Worm (Caenorhabditis elegans): ENCODE results near the gene K09B11.5.

The K09B11.5 gene

ce11 chrIV:13408018-13408417, 25.8 kb downstream of the K09B11.5 start, which contains the start of gene Y62E10A.19:
TSS of gene Y62E10A.19 (minus strand) at chrIV:13408306.
- TF ChIP-seq klf-2 (GFP tag; conservative IDR thresholded peaks at IDR 0.05) = no peak
- no peak for TF ChIP-seq med-1 (GFP tag; optimal IDR thresholded peaks at IDR 0.05; ENCODE audit: insufficient read depth)
- no peak for TF ChIP-seq T22C8.4 (GFP tag; IDR thresholded peaks at IDR 0.05)
- no peak for TF ChIP-seq flt-1 (GFP tag; IDR thresholded peaks at IDR 0.05)
- no peak for TF ChIP-seq tab-1 (GFP tag; IDR thresholded peaks at IDR 0.05)
- TF ChIP-seq ztf-23 (GFP tag; IDR thresholded peaks at IDR 0.05) = no peak
- TF ChIP-seq ztf-29 (GFP tag; IDR thresholded peaks at IDR 0.05) = no peak
- TF ChIP-seq ref-1 (GFP tag; conservative IDR thresholded peaks at IDR 0.05) = no peak
- TF ChIP-seq cog-1 (tag; optimal IDR thresholded peaks at IDR 0.05) = no peak

ce11 chrIV:13400456-13401364, 33.1 kb downstream of the K09B11.5 start, which contains the start of the genes memi-2 and cyp-31A5:
TSS of gene memi-2 (minus strand) at chrIV:13400506.
TSS of gene cyp-31A5 (plus strand) at chrIV:13401289.
- TF ChIP-seq klf-2 (GFP tag; conservative IDR thresholded peaks at IDR 0.05) (no peak), cog-1 (tag; optimal IDR thresholded peaks at IDR 0.05) (no peak), ztf-23 (GFP tag; IDR thresholded peaks at IDR 0.05) (no peak), ref-1 (GFP tag; conservative IDR thresholded peaks at IDR 0.05) (no peak), med-1 (GFP tag; optimal IDR thresholded peaks at IDR 0.05; ENCODE audit: insufficient read depth) (no peak), T22C8.4 (GFP tag; IDR thresholded peaks at IDR 0.05) (no peak), ztf-29 (GFP tag; IDR thresholded peaks at IDR 0.05) (no peak), flt-1 (GFP tag; IDR thresholded peaks at IDR 0.05) (no peak), tab-1 (GFP tag; IDR thresholded peaks at IDR 0.05) (no peak)

- TF ChIP-seq med-1 (GFP tag; optimal IDR thresholded peaks at IDR 0.05; ENCODE audit: insufficient read depth) = no peak
- TF ChIP-seq ztf-29 (GFP tag; IDR thresholded peaks at IDR 0.05) = no peak
- no peak for TF ChIP-seq tab-1 (GFP tag; IDR thresholded peaks at IDR 0.05)
- TF ChIP-seq cog-1 (tag; optimal IDR thresholded peaks at IDR 0.05) = no peak
- TF ChIP-seq T22C8.4 (GFP tag; IDR thresholded peaks at IDR 0.05) = no peak
- TF ChIP-seq ref-1 (GFP tag; conservative IDR thresholded peaks at IDR 0.05) = no peak
- no peak for TF ChIP-seq klf-2 (GFP tag; conservative IDR thresholded peaks at IDR 0.05)
- no peak for TF ChIP-seq flt-1 (GFP tag; IDR thresholded peaks at IDR 0.05)
- no peak for TF ChIP-seq ztf-23 (GFP tag; IDR thresholded peaks at IDR 0.05)
Observed at ce11 chrIV:13398728-13399127, 35.1 kb downstream of the K09B11.5 start, which contains the start of gene Y62E10A.13. TSS of gene Y62E10A.13 (minus strand) at chrIV:13399053.

ce11 chrIV:13396375-13396774, 37.4 kb downstream of the K09B11.5 start:
- TF ChIP-seq T22C8.4 (GFP tag; IDR thresholded peaks at IDR 0.05) (no peak), tab-1 (GFP tag; IDR thresholded peaks at IDR 0.05) (no peak), ztf-29 (GFP tag; IDR thresholded peaks at IDR 0.05) (no peak), cog-1 (tag; optimal IDR thresholded peaks at IDR 0.05) (no peak), ztf-23 (GFP tag; IDR thresholded peaks at IDR 0.05) (no peak), med-1 (GFP tag; optimal IDR thresholded peaks at IDR 0.05; ENCODE audit: insufficient read depth) (no peak), flt-1 (GFP tag; IDR thresholded peaks at IDR 0.05) (no peak), ref-1 (GFP tag; conservative IDR thresholded peaks at IDR 0.05) (no peak), klf-2 (GFP tag; conservative IDR thresholded peaks at IDR 0.05) (no peak)

ce11 chrIV:13395255-13395654, 38.5 kb downstream of the K09B11.5 start:
- TF ChIP-seq T22C8.4 (GFP tag; IDR thresholded peaks at IDR 0.05) = no peak
- 0 out of 2 replicates have a peak, but pooled peaks have one; percentile 49 for TF ChIP-seq ztf-23 (GFP tag; IDR thresholded peaks at IDR 0.05)

ce11 chrIV:13394686-13395085, 39.1 kb downstream of the K09B11.5 start:
- TF ChIP-seq klf-2 (GFP tag; conservative IDR thresholded peaks at IDR 0.05) (no peak), tab-1 (GFP tag; IDR thresholded peaks at IDR 0.05) (no peak), T22C8.4 (GFP tag; IDR thresholded peaks at IDR 0.05) (no peak), cog-1 (tag; optimal IDR thresholded peaks at IDR 0.05) (no peak), ztf-29 (GFP tag; IDR thresholded peaks at IDR 0.05) (no peak), med-1 (GFP tag; optimal IDR thresholded peaks at IDR 0.05; ENCODE audit: insufficient read depth) (no peak), flt-1 (GFP tag; IDR thresholded peaks at IDR 0.05) (no peak), ref-1 (GFP tag; conservative IDR thresholded peaks at IDR 0.05) (no peak), ztf-23 (GFP tag; IDR thresholded peaks at IDR 0.05) (no peak)

ce11 chrIV:13393246-13393716, 40.5 kb downstream of the K09B11.5 start:
- no peak for TF ChIP-seq ref-1 (GFP tag; conservative IDR thresholded peaks at IDR 0.05)
- no peak for TF ChIP-seq tab-1 (GFP tag; IDR thresholded peaks at IDR 0.05)
- TF ChIP-seq ztf-29 (GFP tag; IDR thresholded peaks at IDR 0.05) = no peak
- no peak for TF ChIP-seq T22C8.4 (GFP tag; IDR thresholded peaks at IDR 0.05)
- TF ChIP-seq klf-2 (GFP tag; conservative IDR thresholded peaks at IDR 0.05) = no peak

ce11 chrIV:13392230-13392629, 41.6 kb downstream of the K09B11.5 start:
- TF ChIP-seq cog-1 (tag; optimal IDR thresholded peaks at IDR 0.05) = no peak
- TF ChIP-seq ztf-29 (GFP tag; IDR thresholded peaks at IDR 0.05) = no peak
- TF ChIP-seq ref-1 (GFP tag; conservative IDR thresholded peaks at IDR 0.05) = no peak
- no peak for TF ChIP-seq med-1 (GFP tag; optimal IDR thresholded peaks at IDR 0.05; ENCODE audit: insufficient read depth)
- TF ChIP-seq tab-1 (GFP tag; IDR thresholded peaks at IDR 0.05) = no peak
- no peak for TF ChIP-seq T22C8.4 (GFP tag; IDR thresholded peaks at IDR 0.05)
- TF ChIP-seq ztf-23 (GFP tag; IDR thresholded peaks at IDR 0.05) = no peak
- TF ChIP-seq klf-2 (GFP tag; conservative IDR thresholded peaks at IDR 0.05) = no peak
- TF ChIP-seq flt-1 (GFP tag; IDR thresholded peaks at IDR 0.05) = no peak

- TF ChIP-seq ztf-29 (GFP tag; IDR thresholded peaks at IDR 0.05) (no peak), flt-1 (GFP tag; IDR thresholded peaks at IDR 0.05) (no peak)
Observed at ce11 chrIV:13390770-13391169, 43.0 kb downstream of the K09B11.5 start.

- no peak for TF ChIP-seq klf-2 (GFP tag; conservative IDR thresholded peaks at IDR 0.05)
- no peak for TF ChIP-seq tab-1 (GFP tag; IDR thresholded peaks at IDR 0.05)
- TF ChIP-seq ref-1 (GFP tag; conservative IDR thresholded peaks at IDR 0.05) = no peak
- TF ChIP-seq T22C8.4 (GFP tag; IDR thresholded peaks at IDR 0.05) = no peak
- TF ChIP-seq cog-1 (tag; optimal IDR thresholded peaks at IDR 0.05) = no peak
- no peak for TF ChIP-seq med-1 (GFP tag; optimal IDR thresholded peaks at IDR 0.05; ENCODE audit: insufficient read depth)
- no peak for TF ChIP-seq flt-1 (GFP tag; IDR thresholded peaks at IDR 0.05)
- TF ChIP-seq ztf-29 (GFP tag; IDR thresholded peaks at IDR 0.05) = no peak
- TF ChIP-seq ztf-23 (GFP tag; IDR thresholded peaks at IDR 0.05) = no peak
Observed at ce11 chrIV:13389237-13389636, 44.6 kb downstream of the K09B11.5 start.

Measured in whole organism, midembryonic.